Fruit fly (Drosophila melanogaster) whole organism, wandering third instar larva: ENCODE data around the gene Ptp61F.

Source experiments
- Abd-B ChIP-seq: fragments of >200 bp; optimal IDR thresholded peaks from 2 replicates; lab custom pipeline; 2017; ENCODE audit warnings: missing biosample characterization, missing genetic modification characterization
- CG9705 ChIP-seq: fragments of 200-800 bp; sonication (Bioruptor generic); optimal IDR thresholded peaks from 2 replicates; lab custom pipeline; 2018; ENCODE audit warnings: missing biosample characterization, mild to moderate bottlenecking, missing genetic modification characterization
- Jra ChIP-seq: sonication (Bioruptor generic); optimal IDR thresholded peaks from 2 replicates; lab custom pipeline; 2016; ENCODE audit warnings: missing biosample characterization, missing genetic modification characterization
- Myc ChIP-seq: fragments of >200 bp; optimal IDR thresholded peaks from 2 replicates; lab custom pipeline; 2017
- Rel ChIP-seq, 2 experiments: fragments of 200-800 bp; sonication (Bioruptor generic) in 1 of 2; optimal IDR thresholded peaks; 2 replicates in 1 of 2; 3 replicates in 1 of 2; lab custom pipeline; 2016 to 2019; ENCODE audit warnings: mild to moderate bottlenecking in 2 of 2, missing biosample characterization in 2 of 2, missing genetic modification characterization in 2 of 2, moderate library complexity in 1 of 2
- br ChIP-seq: fragments of 200-800 bp; sonication (Bioruptor generic); optimal IDR thresholded peaks from 2 replicates; lab custom pipeline; 2016; ENCODE audit warnings: missing biosample characterization, missing genetic modification characterization
- dl ChIP-seq, 2 experiments: fragments of 175-275, 200-275 bp in 1 of 2; fragments of 200-275 bp in 1 of 2; sonication (Bioruptor generic); optimal IDR thresholded peaks; lab custom pipeline; 2018; ENCODE audit warnings: mild to moderate bottlenecking in 2 of 2, missing biosample characterization in 2 of 2, missing genetic modification characterization in 2 of 2, moderate library complexity in 2 of 2; ENCODE audit not compliant: partially characterized antibody in 2 of 2, insufficient read depth in 1 of 2
- dsf ChIP-seq: sonication (Bioruptor generic); optimal IDR thresholded peaks from 2 replicates; lab custom pipeline; 2016; ENCODE audit warnings: missing biosample characterization, missing genetic modification characterization, borderline replicate concordance
- fru ChIP-seq: fragments of 200-800 bp; sonication (Bioruptor generic); optimal IDR thresholded peaks from 3 replicates; lab custom pipeline; 2016; ENCODE audit warnings: missing biosample characterization, mild to moderate bottlenecking, missing genetic modification characterization
- h ChIP-seq: fragments of 200-800 bp; sonication (Bioruptor generic); optimal IDR thresholded peaks from 3 replicates; lab custom pipeline; 2016; ENCODE audit warnings: missing biosample characterization, mild to moderate bottlenecking, missing genetic modification characterization
- pan ChIP-seq: fragments of >200 bp; optimal IDR thresholded peaks from 2 replicates; lab custom pipeline; 2017
- tai ChIP-seq: sonication (Bioruptor generic); optimal IDR thresholded peaks from 2 replicates; lab custom pipeline; 2016; ENCODE audit warnings: missing biosample characterization, missing genetic modification characterization
- woc ChIP-seq: sonication (Bioruptor generic); optimal IDR thresholded peaks from 2 replicates; lab custom pipeline; 2016; ENCODE audit warnings: missing biosample characterization, mild to moderate bottlenecking, missing genetic modification characterization

dm6 chr3L:1502086-1502893, 27.2 kb upstream of the Ptp61F start, which contains the start of the genes hfp and Psa:
- TF ChIP-seq dl (GFP tag; optimal IDR thresholded peaks at IDR 0.05; lab: Kevin White, UChicago; ENCODE audit: insufficient read depth in 1 of 2, partially characterized antibody in 2 of 2) (no peak), Myc (lab: Kevin White, UChicago) (no peak), pan (lab: Kevin White, UChicago) (no peak), woc (GFP tag; lab: Kevin White, UChicago) (no peak), Abd-B (GFP tag; lab: Kevin White, UChicago) (no peak), tai (no peak), br (GFP tag; lab: Kevin White, UChicago) (no peak), dsf (GFP tag; lab: Kevin White, UChicago) (no peak), Rel (GFP tag; optimal IDR thresholded peaks at IDR 0.05; lab: Kevin White, UChicago) (no peak), Rel (tag; optimal IDR thresholded peaks at IDR 0.05; lab: Kevin White, UChicago) (peak; percentile 96), CG9705 (GFP tag; lab: Kevin White, UChicago) (no peak), h (GFP tag; lab: Kevin White, UChicago) (no peak), fru (GFP tag; lab: Kevin White, UChicago) (no peak), Jra (GFP tag; lab: Kevin White, UChicago) (no peak)
